Worm (Caenorhabditis elegans) whole organism, L1 larva: ENCODE data around the gene C27D6.12.

Experiments used
- ceh-90 ChIP-seq: sonication (generic microtip); optimal IDR thresholded peaks from 2 replicates; lab custom pipeline; 2016; ENCODE audit warnings: missing genetic modification characterization, missing compliant biosample characterization
- lin-15B ChIP-seq: fragments of 150-350 bp; sonication (generic microtip); optimal IDR thresholded peaks from 3 replicates; lab custom pipeline; 2014; ENCODE audit warnings: missing biosample characterization, missing genetic modification characterization
- mdl-1 ChIP-seq, 2 experiments: fragments of 150-350 bp; optimal IDR thresholded peaks; 2 replicates each; lab custom pipeline; 2014 to 2017; ENCODE audit warnings: missing biosample characterization in 2 of 2, missing genetic modification characterization in 2 of 2, inconsistent platforms in 1 of 2
- zag-1 ChIP-seq: fragments of 150-350 bp; optimal IDR thresholded peaks from 2 replicates; lab custom pipeline; 2014; ENCODE audit warnings: missing biosample characterization, missing genetic modification characterization
- ztf-11 ChIP-seq, 2 experiments: sonication (generic microtip); optimal IDR thresholded peaks; 2 replicates each; lab custom pipeline; 2016 to 2017; ENCODE audit warnings: missing genetic modification characterization in 2 of 2, missing biosample characterization in 1 of 2, missing compliant biosample characterization in 1 of 2

DNA sequence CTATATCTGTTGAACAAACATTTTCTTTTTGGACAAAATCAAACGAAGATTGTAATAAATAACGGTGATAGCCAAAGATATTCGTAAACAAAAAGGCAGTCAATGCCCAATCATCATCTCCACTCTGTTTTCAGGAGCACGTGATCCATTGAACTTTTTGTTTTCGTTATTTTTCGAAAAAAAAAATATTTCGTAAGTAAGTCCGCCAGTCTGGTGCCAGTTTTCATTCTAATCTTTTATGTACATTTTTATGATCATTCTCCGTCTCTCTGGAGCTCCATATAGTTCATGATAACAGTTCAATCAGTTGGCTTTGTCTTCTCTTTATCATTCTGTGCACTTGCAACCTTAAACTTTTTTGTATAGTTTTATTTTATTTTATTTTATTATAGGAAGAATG is 25.1 kb upstream of the C27D6.12 start, which contains the start of gene ampd-1:
- TF ChIP-seq ztf-11 (tag; optimal IDR thresholded peaks at IDR 0.05; lab: Kevin White, UChicago): no peak
- TF ChIP-seq ceh-90: no peak
- no peak for TF ChIP-seq zag-1
- no peak for TF ChIP-seq lin-15B
- TF ChIP-seq mdl-1 (tag; optimal IDR thresholded peaks at IDR 0.05; lab: Kevin White, UChicago): no peak
